Worm (Caenorhabditis elegans) whole organism, L3 larva: Measurements from ENCODE around the gene anat-1.

Experiments used
- R02D3.7 ChIP-seq: fragments of 150-350 bp; optimal IDR thresholded peaks from 2 replicates; lab custom pipeline; 2014; ENCODE audit warnings: missing biosample characterization, missing genetic modification characterization
- ZK546.5 ChIP-seq: sonication (generic microtip); optimal IDR thresholded peaks from 2 replicates; lab custom pipeline; 2017; ENCODE audit warnings: missing biosample characterization, missing genetic modification characterization
- aly-2 ChIP-seq: fragments of 150-350 bp; optimal IDR thresholded peaks from 2 replicates; lab custom pipeline; 2014; ENCODE audit warnings: missing biosample characterization, missing genetic modification characterization
- ama-1 ChIP-seq: fragments of 150-350 bp; optimal IDR thresholded peaks from 2 replicates; lab custom pipeline; 2018
- ceh-16 ChIP-seq: sonication (generic microtip); optimal IDR thresholded peaks from 2 replicates; lab custom pipeline; 2017; ENCODE audit warnings: missing biosample characterization, missing genetic modification characterization
- ceh-28 ChIP-seq: fragments of 150-350 bp; optimal IDR thresholded peaks from 2 replicates; lab custom pipeline; 2014; ENCODE audit warnings: missing biosample characterization, missing genetic modification reagents, missing genetic modification characterization
- ceh-82 ChIP-seq: fragments of 150-350 bp; optimal IDR thresholded peaks from 2 replicates; lab custom pipeline; 2014; ENCODE audit warnings: missing biosample characterization, missing genetic modification characterization
- ceh-9 ChIP-seq: sonication (generic microtip); optimal IDR thresholded peaks from 2 replicates; lab custom pipeline; 2018; ENCODE audit warnings: missing biosample characterization, missing genetic modification characterization
- daf-12 ChIP-seq: fragments of 150-350 bp; optimal IDR thresholded peaks from 2 replicates; lab custom pipeline; 2014; ENCODE audit warnings: missing biosample characterization, missing genetic modification reagents, missing genetic modification characterization
- egl-27 ChIP-seq: sonication (generic microtip); optimal IDR thresholded peaks from 4 replicates; lab custom pipeline; 2017; ENCODE audit warnings: missing biosample characterization, missing genetic modification reagents, missing genetic modification characterization
- egl-5 ChIP-seq: fragments of 150-350 bp; optimal IDR thresholded peaks from 2 replicates; lab custom pipeline; 2017; ENCODE audit warnings: missing biosample characterization, missing genetic modification reagents, missing genetic modification characterization, inconsistent platforms
- elt-2 ChIP-seq: sonication (generic microtip); optimal IDR thresholded peaks from 2 replicates; lab custom pipeline; 2016; ENCODE audit warnings: missing genetic modification reagents, mild to moderate bottlenecking, missing genetic modification characterization, missing compliant biosample characterization
- fkh-10 ChIP-seq: sonication (generic microtip); optimal IDR thresholded peaks from 2 replicates; lab custom pipeline; 2017; ENCODE audit warnings: missing biosample characterization, missing genetic modification reagents, missing genetic modification characterization
- fkh-2 ChIP-seq: fragments of 150-350 bp; optimal IDR thresholded peaks from 2 replicates; lab custom pipeline; 2014; ENCODE audit warnings: missing biosample characterization, missing genetic modification reagents, missing genetic modification characterization
- fos-1 ChIP-seq: fragments of 150-350 bp; optimal IDR thresholded peaks from 2 replicates; lab custom pipeline; 2014; ENCODE audit warnings: missing biosample characterization, missing genetic modification characterization
- hmg-11 ChIP-seq: sonication (generic microtip); optimal IDR thresholded peaks from 2 replicates; lab custom pipeline; 2016; ENCODE audit warnings: missing genetic modification characterization, missing compliant biosample characterization
- lin-15B ChIP-seq: fragments of 150-350 bp; optimal IDR thresholded peaks from 2 replicates; lab custom pipeline; 2014; ENCODE audit warnings: missing biosample characterization, missing genetic modification characterization
- lsy-12 ChIP-seq: sonication (generic microtip); optimal IDR thresholded peaks from 2 replicates; lab custom pipeline; 2016; ENCODE audit warnings: mild to moderate bottlenecking, missing genetic modification characterization, missing compliant biosample characterization
- mdl-1 ChIP-seq: fragments of 150-350 bp; optimal IDR thresholded peaks from 2 replicates; lab custom pipeline; 2014; ENCODE audit warnings: missing biosample characterization, missing genetic modification characterization
- mml-1 ChIP-seq: fragments of 150-350 bp; sonication (generic microtip); optimal IDR thresholded peaks from 3 replicates; lab custom pipeline; 2014; ENCODE audit warnings: missing biosample characterization, missing genetic modification characterization
- nfya-1 ChIP-seq: sonication (generic microtip); optimal IDR thresholded peaks from 2 replicates; lab custom pipeline; 2017; ENCODE audit warnings: missing genetic modification characterization, mild to moderate bottlenecking, missing compliant biosample characterization, antibody characterized with exemption, moderate library complexity; ENCODE audit not compliant: insufficient read depth
- nhr-11 ChIP-seq: fragments of 150-350 bp; optimal IDR thresholded peaks from 2 replicates; lab custom pipeline; 2014; ENCODE audit warnings: missing biosample characterization, missing genetic modification characterization
- nhr-12 ChIP-seq: fragments of 150-350 bp; optimal IDR thresholded peaks from 2 replicates; lab custom pipeline; 2014; ENCODE audit warnings: missing biosample characterization, missing genetic modification characterization
- nhr-23 ChIP-seq: fragments of 150-350 bp; optimal IDR thresholded peaks from 2 replicates; lab custom pipeline; 2014; ENCODE audit warnings: missing biosample characterization, missing genetic modification reagents, missing genetic modification characterization
- nhr-25 ChIP-seq: sonication (generic microtip); optimal IDR thresholded peaks from 2 replicates; lab custom pipeline; 2017; ENCODE audit warnings: missing biosample characterization, missing genetic modification characterization
- nhr-28 ChIP-seq: fragments of 150-350 bp; optimal IDR thresholded peaks from 2 replicates; lab custom pipeline; 2014; ENCODE audit warnings: missing biosample characterization, missing genetic modification characterization
- nhr-43 ChIP-seq: sonication (generic microtip); optimal IDR thresholded peaks from 2 replicates; lab custom pipeline; 2016; ENCODE audit warnings: mild to moderate bottlenecking, missing genetic modification characterization, missing compliant biosample characterization; ENCODE audit not compliant: poor library complexity, severe bottlenecking
- nhr-76 ChIP-seq: fragments of 150-350 bp; sonication (generic microtip); optimal IDR thresholded peaks from 5 replicates; lab custom pipeline; 2014; ENCODE audit warnings: missing biosample characterization, missing genetic modification characterization
- nhr-77 ChIP-seq: fragments of 150-350 bp; optimal IDR thresholded peaks from 2 replicates; lab custom pipeline; 2014; ENCODE audit warnings: missing biosample characterization, missing genetic modification characterization
- pha-4 ChIP-seq: fragments of 150-350 bp; optimal IDR thresholded peaks from 2 replicates; lab custom pipeline; 2014; ENCODE audit warnings: missing biosample characterization, missing genetic modification reagents, missing genetic modification characterization
- pqm-1 ChIP-seq: fragments of 150-350 bp; optimal IDR thresholded peaks from 2 replicates; lab custom pipeline; 2017; ENCODE audit warnings: missing biosample characterization, missing genetic modification characterization, inconsistent platforms
- sea-2 ChIP-seq: fragments of 150-350 bp; sonication (generic microtip); optimal IDR thresholded peaks from 4 replicates; lab custom pipeline; 2014; ENCODE audit warnings: missing biosample characterization, missing genetic modification reagents, missing genetic modification characterization
- skn-1 ChIP-seq: fragments of 150-350 bp; optimal IDR thresholded peaks from 2 replicates; lab custom pipeline; 2014; ENCODE audit warnings: missing biosample characterization, missing genetic modification characterization
- snpc-4 ChIP-seq: fragments of 150-350 bp; optimal IDR thresholded peaks from 2 replicates; lab custom pipeline; 2014; ENCODE audit warnings: missing biosample characterization, missing genetic modification characterization
- tbx-2 ChIP-seq: sonication (generic microtip); optimal IDR thresholded peaks from 2 replicates; lab custom pipeline; 2016; ENCODE audit warnings: mild to moderate bottlenecking, missing genetic modification characterization, missing compliant biosample characterization
- unc-39 ChIP-seq: sonication (generic microtip); optimal IDR thresholded peaks from 4 replicates; lab custom pipeline; 2017; ENCODE audit warnings: missing biosample characterization, missing genetic modification characterization
- unc-62 ChIP-seq: fragments of 150-350 bp; sonication (generic microtip); optimal IDR thresholded peaks from 4 replicates; lab custom pipeline; 2014; ENCODE audit warnings: missing biosample characterization, missing genetic modification reagents, missing genetic modification characterization
- ztf-11 ChIP-seq: fragments of 150-350 bp; optimal IDR thresholded peaks from 2 replicates; lab custom pipeline; 2014; ENCODE audit warnings: missing biosample characterization, missing genetic modification characterization
- ztf-4 ChIP-seq: fragments of 150-350 bp; optimal IDR thresholded peaks from 2 replicates; lab custom pipeline; 2014; ENCODE audit warnings: missing biosample characterization, missing genetic modification characterization

anat-1 gene

DNA sequence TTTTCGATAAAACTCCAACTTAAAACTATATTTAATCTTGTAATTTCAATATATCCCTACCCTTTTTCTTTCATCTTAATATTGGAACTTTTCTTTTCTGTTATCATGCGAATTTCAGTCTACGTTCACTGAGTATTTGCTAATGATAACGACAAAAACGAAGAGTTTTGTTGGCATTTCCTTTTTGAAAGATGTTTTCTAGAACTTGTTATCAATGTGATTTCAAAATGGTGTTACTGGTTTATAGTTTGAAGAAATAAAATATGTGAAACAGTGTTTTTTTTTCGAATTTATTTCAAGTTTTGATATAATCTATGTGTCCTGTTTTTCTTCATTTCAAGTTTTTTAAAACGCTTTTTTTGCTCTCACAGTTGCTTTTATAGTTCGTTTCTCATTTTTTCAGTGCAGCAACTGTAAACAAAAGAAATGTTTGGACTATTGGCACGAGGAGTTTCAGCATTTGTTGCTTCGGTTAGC lies at the start of gene anat-1:
Gene anat-1, plus strand, starts transcription at position 427 of the 477 bp plus-strand sequence.
- peak; percentile 51 for TF ChIP-seq elt-2 (tag; lab: Kevin White, UChicago)
- no peak for TF ChIP-seq fkh-2
- no peak for TF ChIP-seq nhr-23 (tag; lab: Kevin White, UChicago)

DNA sequence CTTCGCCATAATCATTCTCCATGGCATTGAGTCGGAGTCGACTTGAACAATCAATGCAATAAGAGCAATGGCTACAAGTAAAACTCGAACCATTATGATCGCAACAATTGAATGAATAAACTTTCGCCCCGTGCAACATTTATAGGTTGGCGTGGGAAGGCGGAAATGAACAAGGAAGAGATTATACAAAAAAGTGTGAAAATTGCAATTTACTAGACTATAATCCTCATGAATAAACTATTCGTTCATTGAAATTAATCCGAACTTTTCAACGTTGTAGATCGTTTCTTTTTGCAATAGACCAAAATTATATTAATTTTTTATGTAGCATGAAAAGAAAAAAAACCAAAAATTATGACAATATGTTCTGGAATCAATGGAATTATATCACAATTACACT lies 30.4 kb upstream of the anat-1 start, which contains the start of gene Y73B6A.3:
Gene Y73B6A.3, minus strand, starts transcription at position 101 of the 400 bp plus-strand sequence.
- TF ChIP-seq R02D3.7 (no peak), ztf-11 (no peak), ZK546.5 (tag; lab: Kevin White, UChicago) (no peak), aly-2 (tag; lab: Kevin White, UChicago) (no peak), ama-1 (lab: Kevin White, UChicago) (no peak), ztf-4 (tag; lab: Kevin White, UChicago) (no peak), hmg-11 (no peak), pqm-1 (tag; lab: Kevin White, UChicago) (no peak), sea-2 (GFP tag; lab: Kevin White, UChicago) (no peak), lin-15B (no peak), nhr-76 (tag; lab: Kevin White, UChicago) (no peak)

DNA sequence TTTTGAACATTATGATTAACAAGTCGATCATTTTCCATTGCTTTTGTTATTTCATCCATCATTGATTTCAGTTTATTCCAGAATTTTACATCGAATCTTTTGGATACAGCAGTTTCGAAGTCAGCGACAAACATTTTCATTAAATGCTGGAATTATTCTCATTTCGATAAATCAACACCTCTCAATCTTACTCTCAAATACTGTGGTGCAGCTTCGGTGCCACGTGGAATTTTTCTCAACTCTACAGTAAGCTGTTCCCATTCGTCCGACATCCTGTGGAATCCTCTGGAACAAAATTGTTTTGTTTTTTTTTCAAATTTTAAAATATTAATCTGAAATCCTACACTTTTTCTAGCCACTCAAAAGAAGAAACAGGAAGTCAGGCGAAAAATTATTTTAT lies 28.5 kb upstream of the anat-1 start, which contains the start of gene smg-7:
Gene smg-7, minus strand, starts transcription at position 285 of the 400 bp plus-strand sequence.
- TF ChIP-seq nhr-77 (no peak), mdl-1 (tag; lab: Kevin White, UChicago) (no peak), snpc-4 (tag; lab: Kevin White, UChicago) (no peak), lin-15B (no peak)

DNA sequence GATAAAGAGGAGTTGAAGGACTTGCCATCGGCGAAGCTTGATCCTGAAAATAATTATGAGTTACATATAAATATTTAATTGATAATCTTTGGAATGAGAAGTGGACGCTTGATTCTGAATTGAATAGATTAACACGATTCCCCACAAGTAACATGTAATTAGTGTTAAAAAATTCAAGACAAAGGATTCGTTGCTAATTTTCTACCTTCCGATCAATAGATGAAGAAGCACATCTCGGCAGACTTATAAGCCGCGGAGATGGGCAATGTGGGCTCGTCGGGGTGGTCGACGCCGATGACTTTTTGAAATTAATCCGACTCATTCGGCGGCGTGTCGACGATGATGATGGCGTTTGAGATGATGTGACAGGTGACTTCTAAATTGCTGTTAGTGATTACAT lies 23.6 kb upstream of the anat-1 start:
- TF ChIP-seq skn-1 (tag; lab: Kevin White, UChicago) (no peak), nhr-43 (no peak), mdl-1 (tag; lab: Kevin White, UChicago) (no peak), egl-5 (tag; lab: Kevin White, UChicago) (no peak), nhr-76 (tag; lab: Kevin White, UChicago) (no peak), unc-62 (GFP tag; lab: Kevin White, UChicago) (no peak), sea-2 (GFP tag; lab: Kevin White, UChicago) (no peak), lsy-12 (tag; lab: Kevin White, UChicago) (no peak), nhr-11 (tag; lab: Kevin White, UChicago) (no peak), nhr-12 (tag; lab: Kevin White, UChicago) (no peak), ztf-4 (tag; lab: Kevin White, UChicago) (no peak), ZK546.5 (tag; lab: Kevin White, UChicago) (no peak), unc-39 (tag; lab: Kevin White, UChicago) (no peak), ceh-82 (tag; lab: Kevin White, UChicago) (no peak), fos-1 (tag; lab: Kevin White, UChicago) (no peak), aly-2 (tag; lab: Kevin White, UChicago) (no peak), egl-27 (tag; lab: Kevin White, UChicago) (no peak), nhr-28 (no peak), lin-15B (no peak)

DNA sequence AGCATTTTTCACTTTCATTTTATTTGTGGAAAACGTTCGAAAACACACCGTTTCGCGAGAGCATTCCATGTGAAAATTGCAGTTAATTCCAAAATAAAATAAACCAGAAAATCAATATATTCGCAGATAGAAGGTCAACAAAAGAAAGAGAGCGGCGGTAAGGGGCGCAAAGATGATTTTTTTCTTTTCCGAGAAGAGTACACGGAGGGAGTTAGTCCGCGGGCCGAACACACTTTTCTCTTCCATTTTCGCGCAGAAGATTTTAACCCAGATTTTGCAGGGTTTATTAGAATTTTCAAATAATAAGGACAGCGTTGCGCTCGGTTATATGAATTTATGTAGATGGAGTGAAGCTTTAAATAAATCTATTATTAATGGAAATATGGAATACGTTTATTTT lies 23.0 kb upstream of the anat-1 start:
- TF ChIP-seq nfya-1 (tag; lab: Kevin White, UChicago): peak; percentile 34
- TF ChIP-seq ZK546.5 (tag; lab: Kevin White, UChicago): no peak
- no peak for TF ChIP-seq ceh-82 (tag; lab: Kevin White, UChicago)
- TF ChIP-seq unc-39 (tag; lab: Kevin White, UChicago): no peak
- no peak for TF ChIP-seq snpc-4 (tag; lab: Kevin White, UChicago)
- TF ChIP-seq nhr-28: no peak
- TF ChIP-seq ceh-16: no peak
- peak; percentile 64 for TF ChIP-seq nhr-23 (tag; lab: Kevin White, UChicago)
- no peak for TF ChIP-seq tbx-2 (tag; lab: Kevin White, UChicago)
- no peak for TF ChIP-seq daf-12 (tag; lab: Kevin White, UChicago)
- TF ChIP-seq pha-4: peak; percentile 68
- peak; percentile 22 for TF ChIP-seq nhr-43
- peak; percentile 31 for TF ChIP-seq lin-15B
- no peak for TF ChIP-seq ceh-9
- TF ChIP-seq aly-2 (tag; lab: Kevin White, UChicago): no peak
- no peak for TF ChIP-seq nhr-77
- TF ChIP-seq unc-62 (GFP tag; lab: Kevin White, UChicago): no peak
- TF ChIP-seq mdl-1 (tag; lab: Kevin White, UChicago): no peak
- no peak for TF ChIP-seq ztf-11
- peak; percentile 28 for TF ChIP-seq ceh-28 (tag; lab: Kevin White, UChicago)
- TF ChIP-seq ama-1 (lab: Kevin White, UChicago): no peak
- TF ChIP-seq nhr-25 (tag; lab: Kevin White, UChicago): peak; percentile 34
- no peak for TF ChIP-seq mml-1 (tag; lab: Kevin White, UChicago)
- peak; percentile 9 for TF ChIP-seq hmg-11
- no peak for TF ChIP-seq fkh-10 (GFP tag; lab: Kevin White, UChicago)
